Fruit fly (Drosophila melanogaster) S2 (cell line): ENCODE measurements around the gene ihog.

Experiments
- CG8478 ChIP-seq: fragments of >200 bp; optimal IDR thresholded peaks from 2 replicates; lab custom pipeline; 2018
- CTCF ChIP-seq, 2 experiments: fragments of >200 bp; optimal IDR thresholded peaks; 2 replicates each; lab custom pipeline; 2018

- TF ChIP-seq CG8478 (lab: Kevin White, UChicago): no peak
- no peak for TF ChIP-seq CTCF (optimal IDR thresholded peaks at IDR 0.05; lab: Kevin White, UChicago)
Observed at dm6 chr2L:6916345-6916744, 32.3 kb downstream of the ihog start, which contains the start of gene CG32829.
